Worm (Caenorhabditis elegans) whole organism, late embryonic: ENCODE results near the gene gmap-2.

ENCODE experiments used
- ceh-14 ChIP-seq: sonication (generic microtip); optimal IDR thresholded peaks from 2 replicates; lab custom pipeline; 2016; ENCODE audit warnings: missing genotype, missing genetic modification characterization, missing compliant biosample characterization
- ceh-48 ChIP-seq: sonication (generic microtip); optimal IDR thresholded peaks from 2 replicates; lab custom pipeline; 2016; ENCODE audit warnings: missing genetic modification characterization, inconsistent platforms, missing compliant biosample characterization
- fkh-10 ChIP-seq: fragments of 150-350 bp; optimal IDR thresholded peaks from 2 replicates; lab custom pipeline; 2014; ENCODE audit warnings: missing biosample characterization, missing genetic modification reagents, missing genetic modification characterization
- lim-6 ChIP-seq: sonication (generic microtip); optimal IDR thresholded peaks from 2 replicates; lab custom pipeline; 2016; ENCODE audit warnings: missing genetic modification characterization, missing compliant biosample characterization
- nhr-232 ChIP-seq: sonication (generic microtip); optimal IDR thresholded peaks from 2 replicates; lab custom pipeline; 2016; ENCODE audit warnings: missing genetic modification characterization, missing compliant biosample characterization

- TF ChIP-seq ceh-14 (tag; lab: Kevin White, UChicago) (no peak), nhr-232 (no peak), fkh-10 (GFP tag; lab: Kevin White, UChicago) (no peak), ceh-48 (no peak), lim-6 (tag; lab: Kevin White, UChicago) (no peak)
These were observed 1.6 kb upstream of the gmap-2 start for ce11 chrX:12944661-12945060.
